Worm (Caenorhabditis elegans): Measurements from ENCODE around the gene Y75B8A.23.

Gene Y75B8A.23

ce11 chrIII:12250114-12250792 is at the start of gene Y75B8A.23, which contains the start of gene tim-1:
Y75B8A.23 (plus strand) TSS chrIII:12250660.
tim-1 (minus strand) TSS chrIII:12250164.
- peak; percentile 6 for TF ChIP-seq pqm-1 (tag; optimal IDR thresholded peaks at IDR 0.05)
- TF ChIP-seq ceh-14 (tag; optimal IDR thresholded peaks at IDR 0.05): peak; percentile 50
- TF ChIP-seq unc-42 (tag; optimal IDR thresholded peaks at IDR 0.05): peak; percentile 79
- peak; percentile 30 for TF ChIP-seq sox-4 (tag; optimal IDR thresholded peaks at IDR 0.05)
- TF ChIP-seq unc-86 (tag; optimal IDR thresholded peaks at IDR 0.05): no peak
- peak; percentile 75 for TF ChIP-seq pax-1 (tag; optimal IDR thresholded peaks at IDR 0.05)
- peak; percentile 40 for TF ChIP-seq K09A11.1 (tag; optimal IDR thresholded peaks at IDR 0.05; ENCODE audit: insufficient read depth)
- peak; percentile 19 for TF ChIP-seq hlh-30 (tag; optimal IDR thresholded peaks at IDR 0.05; ENCODE audit: insufficient read depth)
- no peak for TF ChIP-seq unc-55 (GFP tag; optimal IDR thresholded peaks at IDR 0.05)
- no peak for TF ChIP-seq ahr-1 (tag; optimal IDR thresholded peaks at IDR 0.05)
- peak; percentile 13 for TF ChIP-seq hlh-13 (GFP tag; optimal IDR thresholded peaks at IDR 0.05)
- no peak for TF ChIP-seq ceh-24 (tag; optimal IDR thresholded peaks at IDR 0.05)
- no peak for TF ChIP-seq ceh-6 (GFP tag; optimal IDR thresholded peaks at IDR 0.05)
- TF ChIP-seq npax-4 (tag; optimal IDR thresholded peaks at IDR 0.05): no peak
- TF ChIP-seq ceh-31 (tag; optimal IDR thresholded peaks at IDR 0.05): peak; percentile 74
- TF ChIP-seq dve-1 (tag; optimal IDR thresholded peaks at IDR 0.05): peak; percentile 72
- peak; percentile 61 for TF ChIP-seq tbx-2 (tag; optimal IDR thresholded peaks at IDR 0.05)
- TF ChIP-seq ceh-9 (tag; optimal IDR thresholded peaks at IDR 0.05): no peak
- TF ChIP-seq ceh-34 (tag; optimal IDR thresholded peaks at IDR 0.05): peak; percentile 36
- TF ChIP-seq sox-2 (GFP tag; IDR thresholded peaks at IDR 0.05): no peak
- no peak for TF ChIP-seq eyg-1 (tag; optimal IDR thresholded peaks at IDR 0.05)
- TF ChIP-seq madf-2 (tag; optimal IDR thresholded peaks at IDR 0.05): no peak
- no peak for TF ChIP-seq hlh-6 (tag; optimal IDR thresholded peaks at IDR 0.05)
- TF ChIP-seq fkh-6 (tag; optimal IDR thresholded peaks at IDR 0.05): peak; percentile 2
- peak; percentile 34 for TF ChIP-seq elt-2 (tag; optimal IDR thresholded peaks at IDR 0.05)
- TF ChIP-seq nhr-232 (tag; optimal IDR thresholded peaks at IDR 0.05): peak; percentile 28
- no peak for TF ChIP-seq pha-4 (tag; optimal IDR thresholded peaks at IDR 0.05)
- no peak for TF ChIP-seq C38D4.7 (GFP tag; optimal IDR thresholded peaks at IDR 0.05)
- no peak for TF ChIP-seq F13H6.1 (tag; optimal IDR thresholded peaks at IDR 0.05)
- TF ChIP-seq rnt-1 (tag; optimal IDR thresholded peaks at IDR 0.05): peak; percentile 77
- TF ChIP-seq ref-2 (tag; optimal IDR thresholded peaks at IDR 0.05): peak; percentile 71
- TF ChIP-seq ama-1 (optimal IDR thresholded peaks at IDR 0.05): peak; percentile 99
- TF ChIP-seq pat-9 (tag; optimal IDR thresholded peaks at IDR 0.05): peak; percentile 22
- TF ChIP-seq ceh-18 (tag; optimal IDR thresholded peaks at IDR 0.05): peak; percentile 61
- TF ChIP-seq pros-1 (tag; optimal IDR thresholded peaks at IDR 0.05): peak; percentile 25
- no peak for TF ChIP-seq K02D7.2 (tag; optimal IDR thresholded peaks at IDR 0.05)
- no peak for TF ChIP-seq lim-6 (tag; optimal IDR thresholded peaks at IDR 0.05)
- no peak for TF ChIP-seq ztf-16 (tag; optimal IDR thresholded peaks at IDR 0.05)
- no peak for TF ChIP-seq fkh-10 (GFP tag; optimal IDR thresholded peaks at IDR 0.05)
- TF ChIP-seq elt-4 (tag; optimal IDR thresholded peaks at IDR 0.05): no peak
- no peak for TF ChIP-seq pha-2 (tag; optimal IDR thresholded peaks at IDR 0.05)
- no peak for TF ChIP-seq ceh-45 (GFP tag; IDR thresholded peaks at IDR 0.05)
- TF ChIP-seq hlh-15 (tag; optimal IDR thresholded peaks at IDR 0.05): no peak
- TF ChIP-seq ets-4 (tag; optimal IDR thresholded peaks at IDR 0.05): no peak
- no peak for TF ChIP-seq fax-1 (tag; optimal IDR thresholded peaks at IDR 0.05)
- TF ChIP-seq nfya-1 (tag; optimal IDR thresholded peaks at IDR 0.05): peak; percentile 84
- TF ChIP-seq C08G9.2 (tag; optimal IDR thresholded peaks at IDR 0.05): peak; percentile 69

All from whole organism, late embryonic.